Fruit fly (Drosophila melanogaster) whole organism, embryonic: ENCODE measurements around the gene CG33947.
A peak's percentile ranks its signal among the peaks of the same experiment; 100 is the strongest.

Experiments
- Adf1 ChIP-seq: fragments of 200-800 bp; sonication (Bioruptor generic); IDR thresholded peaks from 2 replicates; pipeline ENCODE4 v1.3.6; 2022; ENCODE audit warnings: missing biosample characterization, missing genetic modification characterization
- CG10209 ChIP-seq: fragments of 200-800 bp; sonication (Bioruptor generic); optimal IDR thresholded peaks from 3 replicates; lab custom pipeline; 2017; ENCODE audit warnings: missing biosample characterization, mild to moderate bottlenecking, missing genetic modification characterization, missing genetic modification reagents
- CG10565 ChIP-seq: fragments of 200-800 bp; sonication (Bioruptor generic); optimal IDR thresholded peaks from 3 replicates; lab custom pipeline; 2016; ENCODE audit warnings: missing biosample characterization, mild to moderate bottlenecking, missing genetic modification characterization
- CG10979 ChIP-seq: fragments of 200-800 bp; sonication (Bioruptor generic); optimal IDR thresholded peaks from 2 replicates; lab custom pipeline; 2018; ENCODE audit warnings: missing biosample characterization, mild to moderate bottlenecking, missing genetic modification characterization, moderate library complexity
- CG11247 ChIP-seq: fragments of 200-800 bp; sonication (Bioruptor generic); IDR thresholded peaks from 2 replicates; pipeline ENCODE4 v1.3.6; 2022; ENCODE audit warnings: missing biosample characterization, missing genetic modification characterization
- CG11696 ChIP-seq: fragments of 200-800 bp; sonication (Bioruptor generic); IDR thresholded peaks from 2 replicates; pipeline ENCODE4 v1.3.6; 2022; ENCODE audit warnings: missing biosample characterization, missing genetic modification characterization
- CG13123 ChIP-seq: fragments of 200-800 bp; sonication (Bioruptor generic); optimal IDR thresholded peaks from 2 replicates; lab custom pipeline; 2016; ENCODE audit warnings: missing biosample characterization, missing genetic modification characterization
- CG15269 ChIP-seq: fragments of 200-800 bp; sonication (Bioruptor generic); optimal IDR thresholded peaks from 2 replicates; lab custom pipeline; 2018; ENCODE audit warnings: missing biosample characterization, mild to moderate bottlenecking, missing genetic modification characterization, moderate library complexity
- CG15696 ChIP-seq: fragments of 200-800 bp; sonication (Bioruptor generic); optimal IDR thresholded peaks from 2 replicates; lab custom pipeline; 2019; ENCODE audit warnings: missing biosample characterization, mild to moderate bottlenecking, missing genetic modification characterization, moderate library complexity
- CG1602 ChIP-seq: fragments of 200-800 bp; sonication (Bioruptor generic); optimal IDR thresholded peaks from 3 replicates; lab custom pipeline; 2016; ENCODE audit warnings: missing biosample characterization, missing genetic modification characterization
- CG17328 ChIP-seq: fragments of 200-800 bp; sonication (Bioruptor generic); IDR thresholded peaks from 2 replicates; pipeline ENCODE4 v1.3.6; 2022; ENCODE audit warnings: missing biosample characterization, missing genetic modification characterization
- CG17829 ChIP-seq: fragments of 200-800 bp; optimal IDR thresholded peaks from 2 replicates; lab custom pipeline; 2019; ENCODE audit warnings: missing biosample characterization, mild to moderate bottlenecking, missing genetic modification characterization, moderate library complexity
- CG18764 ChIP-seq: fragments of 200-800 bp; sonication (Bioruptor generic); optimal IDR thresholded peaks from 3 replicates; lab custom pipeline; 2016; ENCODE audit warnings: missing biosample characterization, missing genetic modification characterization
- CG2199 ChIP-seq: fragments of 200-800 bp; sonication (Bioruptor generic); IDR thresholded peaks from 3 replicates; pipeline ENCODE4 v1.3.6; 2022; ENCODE audit warnings: missing biosample characterization, missing genetic modification characterization
- CG31224 ChIP-seq: fragments of 200-800 bp; sonication (Bioruptor generic); IDR thresholded peaks from 2 replicates; pipeline ENCODE4 v1.3.6; 2022; ENCODE audit warnings: missing biosample characterization, missing genetic modification characterization
- CG3163 ChIP-seq: fragments of 200-800 bp; sonication (Bioruptor generic); optimal IDR thresholded peaks from 3 replicates; lab custom pipeline; 2016; ENCODE audit warnings: missing biosample characterization, missing genetic modification characterization
- CG7839 ChIP-seq: fragments of 200-800 bp; sonication (Bioruptor generic); optimal IDR thresholded peaks from 3 replicates; lab custom pipeline; 2018; ENCODE audit warnings: missing biosample characterization, mild to moderate bottlenecking, missing genetic modification characterization, moderate library complexity
- Dbx ChIP-seq: fragments of 200-800 bp; sonication (Bioruptor generic); IDR thresholded peaks from 3 replicates; pipeline ENCODE4 v1.3.6; 2022; ENCODE audit warnings: missing biosample characterization, missing genetic modification characterization
- Drgx ChIP-seq: fragments of 200-800 bp; sonication (Bioruptor generic); IDR thresholded peaks from 2 replicates; pipeline ENCODE4 v1.3.6; 2022; ENCODE audit warnings: missing biosample characterization, missing genetic modification characterization
- H2.0 ChIP-seq: fragments of 200-800 bp; sonication (Bioruptor generic); IDR thresholded peaks from 2 replicates; pipeline ENCODE4 v1.3.6; 2022; ENCODE audit warnings: missing biosample characterization, missing genetic modification characterization
- MBD-R2 ChIP-seq: fragments of 200-800 bp; sonication (Bioruptor generic); IDR thresholded peaks from 2 replicates; pipeline ENCODE4 v1.3.6; 2022; ENCODE audit warnings: missing biosample characterization, missing genetic modification characterization
- NfI ChIP-seq: fragments of 200-800 bp; sonication (Bioruptor generic); optimal IDR thresholded peaks from 3 replicates; lab custom pipeline; 2018; ENCODE audit warnings: missing biosample characterization, mild to moderate bottlenecking, missing genetic modification characterization, moderate library complexity
- Pdp1 ChIP-seq, 2 experiments: fragments of 200-800 bp; sonication (Bioruptor generic); optimal IDR thresholded peaks; 3 replicates each; lab custom pipeline; 2016; ENCODE audit warnings: missing biosample characterization in 2 of 2, missing genetic modification characterization in 2 of 2, mild to moderate bottlenecking in 1 of 2, moderate library complexity in 1 of 2
- Rx ChIP-seq: fragments of 200-800 bp; sonication (Bioruptor generic); IDR thresholded peaks from 2 replicates; pipeline ENCODE4 v1.3.6; 2022; ENCODE audit warnings: missing biosample characterization, missing genetic modification characterization
- Trl ChIP-seq, 3 experiments: fragments of >200 bp in 2 of 3; fragments of 200-800 bp in 1 of 3; sonication (Bioruptor generic) in 1 of 3; optimal IDR thresholded peaks; 2 replicates in 1 of 3; 3 replicates in 2 of 3; lab custom pipeline; 2016 to 2017; ENCODE audit warnings: missing biosample characterization in 1 of 3, missing genetic modification characterization in 1 of 3
- ap ChIP-seq: fragments of 200-800 bp; sonication (Bioruptor generic); IDR thresholded peaks from 2 replicates; pipeline ENCODE4 v1.3.6; 2022; ENCODE audit warnings: missing biosample characterization, missing genetic modification characterization
- bbx ChIP-seq: fragments of 200-800 bp; sonication (Bioruptor generic); IDR thresholded peaks from 2 replicates; pipeline ENCODE4 v1.3.6; 2022; ENCODE audit warnings: missing biosample characterization, missing genetic modification characterization; ENCODE audit not compliant: partially characterized antibody
- dmrt11E ChIP-seq: fragments of 200-800 bp; sonication (Bioruptor generic); optimal IDR thresholded peaks from 3 replicates; lab custom pipeline; 2018; ENCODE audit warnings: missing biosample characterization, mild to moderate bottlenecking, missing genetic modification characterization, moderate library complexity
- emc ChIP-seq: fragments of 200-800 bp; sonication (Bioruptor generic); optimal IDR thresholded peaks from 2 replicates; lab custom pipeline; 2016; ENCODE audit warnings: missing biosample characterization, missing genetic modification characterization
- fd102C ChIP-seq: fragments of 200-800 bp; sonication (Bioruptor generic); optimal IDR thresholded peaks from 2 replicates; lab custom pipeline; 2018; ENCODE audit warnings: missing biosample characterization, mild to moderate bottlenecking, missing genetic modification characterization, moderate library complexity
- gro ChIP-seq: fragments of 200-800 bp; sonication (Bioruptor generic); optimal IDR thresholded peaks from 2 replicates; lab custom pipeline; 2016; ENCODE audit warnings: missing biosample characterization, missing genetic modification characterization
- gsb ChIP-seq: fragments of 200-800 bp; sonication (Bioruptor generic); IDR thresholded peaks from 2 replicates; pipeline ENCODE4 v1.3.6; 2022; ENCODE audit warnings: missing biosample characterization, missing genetic modification characterization
- gsb-n ChIP-seq: fragments of 200-800 bp; sonication (Bioruptor generic); optimal IDR thresholded peaks from 3 replicates; lab custom pipeline; 2018; ENCODE audit warnings: missing biosample characterization, mild to moderate bottlenecking, missing genetic modification characterization
- hbn ChIP-seq: fragments of 200-800 bp; sonication (Bioruptor generic); IDR thresholded peaks from 2 replicates; pipeline ENCODE4 v1.3.6; 2022; ENCODE audit warnings: missing biosample characterization, missing genetic modification characterization; ENCODE audit not compliant: partially characterized antibody
- hth ChIP-seq: fragments of >200 bp; optimal IDR thresholded peaks from 2 replicates; lab custom pipeline; 2017; ENCODE audit warnings: inconsistent platforms
- kay ChIP-seq: fragments of 200-800 bp; sonication (Bioruptor generic); optimal IDR thresholded peaks from 2 replicates; lab custom pipeline; 2016; ENCODE audit warnings: missing biosample characterization, missing genetic modification characterization
- kni ChIP-seq: fragments of 200-800 bp; sonication (Bioruptor generic); optimal IDR thresholded peaks from 3 replicates; lab custom pipeline; 2017; ENCODE audit warnings: mild to moderate bottlenecking, missing biosample characterization, missing genetic modification reagents, missing genetic modification characterization
- lmd ChIP-seq: fragments of 200-800 bp; sonication (Bioruptor generic); IDR thresholded peaks from 2 replicates; pipeline ENCODE4 v1.3.6; 2022; ENCODE audit warnings: missing biosample characterization, missing genetic modification characterization
- nom ChIP-seq: fragments of 200-800 bp; sonication (Bioruptor generic); optimal IDR thresholded peaks from 2 replicates; lab custom pipeline; 2017; ENCODE audit warnings: missing biosample characterization, missing genetic modification characterization, mild to moderate bottlenecking, moderate library complexity, missing genetic modification reagents
- pho ChIP-seq: fragments of 200-800 bp; sonication (Bioruptor generic); optimal IDR thresholded peaks from 2 replicates; lab custom pipeline; 2016; ENCODE audit warnings: missing biosample characterization, missing genetic modification characterization
- ranshi ChIP-seq: fragments of 200-800 bp; sonication (Bioruptor generic); IDR thresholded peaks from 2 replicates; pipeline ENCODE4 v1.3.6; 2022; ENCODE audit warnings: missing biosample characterization, missing genetic modification characterization
- salm ChIP-seq: fragments of 200-800 bp; sonication (Bioruptor generic); optimal IDR thresholded peaks from 2 replicates; lab custom pipeline; 2018; ENCODE audit warnings: missing biosample characterization, mild to moderate bottlenecking, missing genetic modification characterization
- slp2 ChIP-seq: fragments of 200-800 bp; sonication (Bioruptor generic); optimal IDR thresholded peaks from 2 replicates; lab custom pipeline; 2016; ENCODE audit warnings: missing biosample characterization, missing genetic modification characterization
- sr ChIP-seq: fragments of 200-800 bp; sonication (Bioruptor generic); IDR thresholded peaks from 3 replicates; pipeline ENCODE4 v1.3.6; 2022; ENCODE audit warnings: missing biosample characterization, missing genetic modification characterization
- ssp ChIP-seq: fragments of 200-800 bp; sonication (Bioruptor generic); IDR thresholded peaks from 2 replicates; pipeline ENCODE4 v1.3.6; 2022; ENCODE audit warnings: missing biosample characterization, missing genetic modification characterization
- tna ChIP-seq: fragments of 200-800 bp; sonication (Bioruptor generic); IDR thresholded peaks from 2 replicates; pipeline ENCODE4 v1.3.6; 2022; ENCODE audit warnings: missing biosample characterization, missing genetic modification characterization; ENCODE audit not compliant: partially characterized antibody
- trh ChIP-seq: fragments of 200-800 bp; sonication (Bioruptor generic); optimal IDR thresholded peaks from 2 replicates; lab custom pipeline; 2016; ENCODE audit warnings: missing biosample characterization, missing genetic modification characterization
- twi ChIP-seq: fragments of 200-800 bp; optimal IDR thresholded peaks from 2 replicates; lab custom pipeline; 2019; ENCODE audit warnings: missing biosample characterization, mild to moderate bottlenecking, missing genetic modification characterization, moderate library complexity
- zf30C ChIP-seq: fragments of 200-800 bp; sonication (Bioruptor generic); optimal IDR thresholded peaks from 3 replicates; lab custom pipeline; 2018; ENCODE audit warnings: missing biosample characterization, mild to moderate bottlenecking, missing genetic modification characterization
- zfh1 ChIP-seq: fragments of 200-800 bp; sonication (Bioruptor generic); IDR thresholded peaks from 3 replicates; pipeline ENCODE4 v1.3.6; 2022; ENCODE audit warnings: missing biosample characterization, missing genetic modification characterization
- zfh2 ChIP-seq: fragments of 200-800 bp; sonication (Bioruptor generic); optimal IDR thresholded peaks from 2 replicates; lab custom pipeline; 2016; ENCODE audit warnings: missing biosample characterization, missing genetic modification characterization

Gene CG33947

dm6 chr3L:11064689-11065088 lies 31.6 kb upstream of the CG33947 start, which contains the start of the genes CG32075, CG45101 and SuUR (continued):
- TF ChIP-seq MBD-R2 (GFP tag; lab: Robert Waterston, UW) (peak; percentile 98), CG7839 (tag; lab: Kevin White, UChicago) (peak; percentile 91), gsb (peak; percentile 53; the same call in 1 of the 2 replicates), emc (GFP tag; lab: Kevin White, UChicago) (peak; percentile 10), CG17328 (GFP tag; lab: Robert Waterston, UW) (peak; percentile 89), CG15269 (tag; lab: Kevin White, UChicago) (peak; percentile 80), hbn (GFP tag; lab: Robert Waterston, UW) (no peak), Pdp1 (GFP tag; optimal IDR thresholded peaks at IDR 0.05; lab: Kevin White, UChicago) (peak; percentile 87 to 90), hth (no peak), slp2 (GFP tag; lab: Kevin White, UChicago) (peak; percentile 85), ap (GFP tag; lab: Robert Waterston, UW) (peak; percentile 83), gsb-n (peak; percentile 74), bbx (GFP tag; lab: Robert Waterston, UW) (no peak), lmd (GFP tag; lab: Robert Waterston, UW) (peak; percentile 88), Dbx (peak; percentile 91), tna (GFP tag; lab: Robert Waterston, UW) (no peak), nom (GFP tag; lab: Kevin White, UChicago) (peak; percentile 42), CG11247 (peak; percentile 84), CG1602 (GFP tag; lab: Kevin White, UChicago) (peak; percentile 92), CG3163 (GFP tag; lab: Kevin White, UChicago) (peak; percentile 71), trh (GFP tag; lab: Kevin White, UChicago) (peak; percentile 68), zf30C (GFP tag; lab: Kevin White, UChicago) (no peak), H2.0 (GFP tag; lab: Robert Waterston, UW) (peak; percentile 90), CG15696 (tag; lab: Kevin White, UChicago) (peak; percentile 84), CG13123 (GFP tag; lab: Kevin White, UChicago) (peak; percentile 82), CG17829 (tag; lab: Kevin White, UChicago) (peak; percentile 88), ranshi (GFP tag; lab: Robert Waterston, UW) (peak; percentile 86), CG10979 (tag; lab: Kevin White, UChicago) (peak; percentile 76), pho (GFP tag; lab: Kevin White, UChicago) (peak; percentile 93), zfh1 (peak; percentile 92), Adf1 (peak; percentile 66), CG18764 (GFP tag; lab: Kevin White, UChicago) (peak; percentile 83), NfI (GFP tag; lab: Kevin White, UChicago) (peak; percentile 91), Rx (peak; percentile 77), CG31224 (GFP tag; lab: Robert Waterston, UW) (peak; percentile 74), CG10565 (no peak), Trl (optimal IDR thresholded peaks at IDR 0.05; lab: Kevin White, UChicago) (no peak), Trl (GFP tag; optimal IDR thresholded peaks at IDR 0.05; lab: Kevin White, UChicago) (peak; percentile 93), CG10209 (GFP tag; lab: Kevin White, UChicago) (peak; percentile 85), gro (GFP tag; lab: Kevin White, UChicago) (peak; percentile 77), fd102C (GFP tag; lab: Kevin White, UChicago) (peak; percentile 36), Drgx (GFP tag; lab: Robert Waterston, UW) (peak; percentile 82), zfh2 (GFP tag; lab: Kevin White, UChicago) (peak; percentile 94), twi (tag; lab: Kevin White, UChicago) (peak; percentile 72), sr (GFP tag; lab: Robert Waterston, UW) (no peak), kni (no peak), ssp (GFP tag; lab: Robert Waterston, UW) (peak; percentile 83), salm (peak; percentile 24), CG11696 (GFP tag; lab: Robert Waterston, UW) (peak; percentile 41; the same call in 1 of the 2 replicates), dmrt11E (peak; percentile 84), kay (GFP tag; lab: Kevin White, UChicago) (peak; percentile 78), CG2199 (peak; percentile 56; the same call in 1 of the 3 replicates)
